Worm (Caenorhabditis elegans): ENCODE results near the gene rpn-13.

rpn-13 gene

ce11 chrIII:6341878-6342453 lies at the start of gene rpn-13 (continued):
- TF ChIP-seq nhr-41 (GFP tag; IDR thresholded peaks at IDR 0.05) (no peak), lsy-2 (tag; optimal IDR thresholded peaks at IDR 0.05) (peak; percentile 75 to 98), nhr-6 (tag; optimal IDR thresholded peaks at IDR 0.05) (peak; percentile 54), madf-5 (GFP tag; IDR thresholded peaks at IDR 0.05) (no peak), pha-4 (GFP tag; IDR thresholded peaks at IDR 0.05) (no peak), pha-4 (tag; optimal IDR thresholded peaks at IDR 0.05) (no peak), hif-1 (tag; optimal IDR thresholded peaks at IDR 0.05) (peak in 1 of 2 experiments; percentile 19), nhr-42 (GFP tag; IDR thresholded peaks at IDR 0.05) (no peak), ZK337.2 (GFP tag; IDR thresholded peaks at IDR 0.05) (no peak), mep-1 (tag; optimal IDR thresholded peaks at IDR 0.05) (peak; percentile 56), unc-39 (tag; optimal IDR thresholded peaks at IDR 0.05) (no peak), spr-1 (tag; optimal IDR thresholded peaks at IDR 0.05) (no peak), cey-2 (tag; optimal IDR thresholded peaks at IDR 0.05; ENCODE audit: borderline replicate concordance, insufficient read depth) (no peak), dpl-1 (GFP tag; optimal IDR thresholded peaks at IDR 0.05) (peak; percentile 51), lin-13 (GFP tag; optimal IDR thresholded peaks at IDR 0.05) (no peak), daf-16 (GFP tag; optimal IDR thresholded peaks at IDR 0.05) (no peak), daf-16 (tag; optimal IDR thresholded peaks at IDR 0.05) (peak; percentile 49), lin-1 (GFP tag; IDR thresholded peaks at IDR 0.05) (no peak), lim-7 (GFP tag; IDR thresholded peaks at IDR 0.05) (no peak), hmg-1.1 (GFP tag; IDR thresholded peaks at IDR 0.05) (peak; percentile 52), fos-1 (tag; optimal IDR thresholded peaks at IDR 0.05) (no peak), lin-39 (tag; optimal IDR thresholded peaks at IDR 0.05) (no peak), lin-15B (tag; optimal IDR thresholded peaks at IDR 0.05) (no peak), ama-1 (optimal IDR thresholded peaks at IDR 0.05) (no peak)

DNA sequence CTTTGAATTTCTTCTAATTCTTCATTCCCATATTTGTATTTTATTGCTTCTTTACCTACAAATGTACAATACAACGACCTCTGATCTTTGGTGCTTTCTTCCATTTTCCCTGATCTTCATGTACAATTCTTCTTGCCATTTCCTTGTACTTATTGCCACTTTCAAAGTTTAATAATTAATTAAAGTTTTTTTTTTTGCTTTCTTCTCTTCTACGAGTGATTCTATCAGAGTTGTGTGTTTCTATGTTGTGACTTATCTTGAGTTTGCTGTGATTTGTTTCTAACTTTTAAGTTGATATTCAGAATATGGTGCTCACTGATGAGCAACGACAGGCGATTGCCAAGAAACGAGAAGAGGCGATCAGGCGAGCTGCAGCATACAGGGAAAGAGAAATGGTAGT lies 48.9 kb upstream of the rpn-13 start, which contains the start of gene smrc-1:
smrc-1 (plus strand) TSS at position 301 of the 400 bp plus-strand sequence.
- TF ChIP-seq hlh-30 (tag; optimal IDR thresholded peaks at IDR 0.05; ENCODE audit: insufficient read depth): no peak
- TF ChIP-seq mdt-29 (GFP tag; IDR thresholded peaks at IDR 0.05): no peak
- no peak for TF ChIP-seq D1046.2 (GFP tag; IDR thresholded peaks at IDR 0.05)
- TF ChIP-seq php-3 (GFP tag; IDR thresholded peaks at IDR 0.05): no peak
- TF ChIP-seq tra-1 (GFP tag; IDR thresholded peaks at IDR 0.05): no peak
- TF ChIP-seq fos-1 (tag; optimal IDR thresholded peaks at IDR 0.05): no peak
- no peak for TF ChIP-seq nhr-41 (GFP tag; IDR thresholded peaks at IDR 0.05)
- TF ChIP-seq hlh-11 (tag; optimal IDR thresholded peaks at IDR 0.05): no peak
- TF ChIP-seq lin-29 (GFP tag; IDR thresholded peaks at IDR 0.05): no peak
- TF ChIP-seq nhr-6 (tag; optimal IDR thresholded peaks at IDR 0.05): no peak
- no peak for TF ChIP-seq ceh-44 (GFP tag; IDR thresholded peaks at IDR 0.05)
- TF ChIP-seq dpl-1 (GFP tag; optimal IDR thresholded peaks at IDR 0.05): no peak
- no peak for TF ChIP-seq mep-1 (tag; optimal IDR thresholded peaks at IDR 0.05)
- TF ChIP-seq F44E2.7 (GFP tag; IDR thresholded peaks at IDR 0.05): no peak
- no peak for TF ChIP-seq lin-15B (tag; optimal IDR thresholded peaks at IDR 0.05)
- TF ChIP-seq ctbp-1 (GFP tag; IDR thresholded peaks at IDR 0.05): no peak
- no peak for TF ChIP-seq ZK546.5 (tag; optimal IDR thresholded peaks at IDR 0.05)

DNA sequence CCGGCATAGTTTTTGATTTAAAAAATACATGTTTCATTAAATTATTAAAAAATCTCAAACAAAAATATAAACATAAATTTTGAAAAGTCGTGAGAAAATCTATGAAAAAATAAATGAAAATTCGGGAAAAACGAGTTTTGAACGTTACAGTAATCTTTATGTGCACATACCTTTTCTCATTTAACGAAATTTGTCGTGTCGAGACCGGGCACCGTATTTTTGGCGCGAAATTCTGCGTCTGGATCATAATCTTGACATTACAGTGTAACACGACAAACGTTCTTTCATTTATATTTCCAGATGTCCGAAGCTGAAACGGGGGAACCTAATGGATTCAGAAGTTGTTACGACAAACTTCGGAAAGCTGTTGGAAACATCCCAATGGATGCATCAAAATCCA lies 47.8 kb upstream of the rpn-13 start, which contains the start of gene C16A3.2:
C16A3.2 (plus strand) TSS at position 301 of the 400 bp plus-strand sequence.
- TF ChIP-seq egl-27 (tag; optimal IDR thresholded peaks at IDR 0.05): no peak
- no peak for TF ChIP-seq Y75B8A.6 (GFP tag; IDR thresholded peaks at IDR 0.05)
- TF ChIP-seq nhr-6 (tag; optimal IDR thresholded peaks at IDR 0.05): no peak
- TF ChIP-seq lin-29 (GFP tag; IDR thresholded peaks at IDR 0.05): no peak
- no peak for TF ChIP-seq Y105C5A.15 (GFP tag; IDR thresholded peaks at IDR 0.05)
- no peak for TF ChIP-seq lin-15B (tag; optimal IDR thresholded peaks at IDR 0.05)
- no peak for TF ChIP-seq skn-1 (tag; optimal IDR thresholded peaks at IDR 0.05)
- TF ChIP-seq zip-2 (tag; optimal IDR thresholded peaks at IDR 0.05): no peak
- no peak for TF ChIP-seq mxl-2 (GFP tag; conservative IDR thresholded peaks at IDR 0.05)
- TF ChIP-seq attf-4 (tag; optimal IDR thresholded peaks at IDR 0.05): no peak
- TF ChIP-seq T20F7.1 (GFP tag; optimal IDR thresholded peaks at IDR 0.05): no peak
- no peak for TF ChIP-seq ceh-44 (GFP tag; IDR thresholded peaks at IDR 0.05)
- no peak for TF ChIP-seq daf-12 (tag; optimal IDR thresholded peaks at IDR 0.05)
